Fruit fly (Drosophila melanogaster) whole organism, embryonic: ENCODE results near the gene Sec24CD.

ENCODE experiments used
- Bteb2 ChIP-seq: fragments of 200-800 bp; sonication (Bioruptor generic); optimal IDR thresholded peaks from 2 replicates; lab custom pipeline; 2016; ENCODE audit warnings: missing biosample characterization, missing genetic modification characterization
- CG17912 ChIP-seq: fragments of 200-800 bp; sonication (Bioruptor generic); optimal IDR thresholded peaks from 2 replicates; lab custom pipeline; 2018; ENCODE audit warnings: missing biosample characterization, mild to moderate bottlenecking, missing genetic modification characterization
- CG1792 ChIP-seq: fragments of 200-800 bp; sonication (Bioruptor generic); optimal IDR thresholded peaks from 2 replicates; lab custom pipeline; 2016; ENCODE audit warnings: missing biosample characterization, missing genetic modification characterization
- CG2875 ChIP-seq: fragments of 200-800 bp; sonication (Bioruptor generic); optimal IDR thresholded peaks from 2 replicates; lab custom pipeline; 2017; ENCODE audit warnings: missing biosample characterization, mild to moderate bottlenecking, missing genetic modification characterization, missing genetic modification reagents
- CG30403 ChIP-seq: fragments of 200-800 bp; sonication (Bioruptor generic); optimal IDR thresholded peaks from 3 replicates; lab custom pipeline; 2016; ENCODE audit warnings: missing biosample characterization, missing genetic modification characterization
- CG30431 ChIP-seq: fragments of 200-800 bp; sonication (Bioruptor generic); optimal IDR thresholded peaks from 2 replicates; lab custom pipeline; 2017; ENCODE audit warnings: missing biosample characterization, missing genetic modification characterization
- CG31441 ChIP-seq: fragments of 200-800 bp; sonication (Bioruptor generic); IDR thresholded peaks from 2 replicates; pipeline ENCODE4 v1.3.6; 2022; ENCODE audit warnings: missing biosample characterization, missing genetic modification characterization
- CG34376 ChIP-seq: fragments of 200-800 bp; sonication (Bioruptor generic); optimal IDR thresholded peaks from 2 replicates; lab custom pipeline; 2018; ENCODE audit warnings: missing biosample characterization, mild to moderate bottlenecking, missing genetic modification characterization
- CG3726 ChIP-seq: fragments of 200-800 bp; sonication (Bioruptor generic); IDR thresholded peaks from 3 replicates; pipeline ENCODE4, ENCODE4 v1.3.6; 2022; ENCODE audit warnings: missing biosample characterization, missing genetic modification characterization
- CG4617 ChIP-seq: fragments of 200-800 bp; sonication (Bioruptor generic); optimal IDR thresholded peaks from 3 replicates; lab custom pipeline; 2016; ENCODE audit warnings: missing biosample characterization, missing genetic modification characterization, borderline replicate concordance
- CG4707 ChIP-seq: fragments of 200-800 bp; sonication (Bioruptor generic); optimal IDR thresholded peaks from 2 replicates; lab custom pipeline; 2018; ENCODE audit warnings: missing biosample characterization, mild to moderate bottlenecking, missing genetic modification characterization, moderate library complexity
- CG6254 ChIP-seq: fragments of 200-800 bp; sonication (Bioruptor generic); optimal IDR thresholded peaks from 3 replicates; lab custom pipeline; 2017; ENCODE audit warnings: mild to moderate bottlenecking, missing biosample characterization, missing genetic modification reagents, missing genetic modification characterization
- CG6272 ChIP-seq: fragments of 200-800 bp; sonication (Bioruptor generic); IDR thresholded peaks from 2 replicates; pipeline ENCODE4 v1.3.6; 2022; ENCODE audit warnings: missing biosample characterization, missing genetic modification characterization
- CG6689 ChIP-seq: fragments of 200-800 bp; sonication (Bioruptor generic); IDR thresholded peaks from 2 replicates; pipeline ENCODE4 v1.3.6; 2022; ENCODE audit warnings: missing biosample characterization, missing genetic modification characterization
- CG7928 ChIP-seq: fragments of 200-800 bp; sonication (Bioruptor generic); optimal IDR thresholded peaks from 2 replicates; lab custom pipeline; 2017; ENCODE audit warnings: missing biosample characterization, mild to moderate bottlenecking, missing genetic modification characterization
- CG8478 ChIP-seq: fragments of >200 bp; optimal IDR thresholded peaks from 2 replicates; lab custom pipeline; 2018
- CG8924 ChIP-seq: fragments of 200-800 bp; optimal IDR thresholded peaks from 3 replicates; lab custom pipeline; 2019; ENCODE audit warnings: missing biosample characterization, mild to moderate bottlenecking, missing genetic modification characterization, moderate library complexity
- CG9727 ChIP-seq: fragments of 200-800 bp; sonication (Bioruptor generic); optimal IDR thresholded peaks from 3 replicates; lab custom pipeline; 2017; ENCODE audit warnings: missing biosample characterization, mild to moderate bottlenecking, missing genetic modification characterization
- CG9817 ChIP-seq: fragments of 200-800 bp; sonication (Bioruptor generic); optimal IDR thresholded peaks from 2 replicates; lab custom pipeline; 2018; ENCODE audit warnings: missing biosample characterization, mild to moderate bottlenecking, missing genetic modification characterization, moderate library complexity
- CHES-1-like ChIP-seq: fragments of 200-800 bp; sonication (Bioruptor generic); optimal IDR thresholded peaks from 2 replicates; lab custom pipeline; 2016; ENCODE audit warnings: missing biosample characterization, missing genetic modification characterization
- ERR ChIP-seq: fragments of 200-800 bp; sonication (Bioruptor generic); optimal IDR thresholded peaks from 2 replicates; lab custom pipeline; 2016; ENCODE audit warnings: missing biosample characterization, missing genetic modification characterization
- Ets65A ChIP-seq: fragments of 200-800 bp; sonication (Bioruptor generic); peaks from one replicate; lab custom pipeline; 2016; ENCODE audit warnings: missing biosample characterization, missing genetic modification characterization
- HLH4C ChIP-seq: fragments of 200-800 bp; sonication (Bioruptor generic); IDR thresholded peaks from 3 replicates; pipeline ENCODE4 v1.3.6; 2022; ENCODE audit warnings: missing biosample characterization, missing genetic modification characterization; ENCODE audit not compliant: partially characterized antibody
- HmgD ChIP-seq: fragments of 200-800 bp; sonication (Bioruptor generic); optimal IDR thresholded peaks from 3 replicates; lab custom pipeline; 2016; ENCODE audit warnings: missing biosample characterization, missing genetic modification characterization
- Nf-YA ChIP-seq: fragments of 200-800 bp; sonication (Bioruptor generic); IDR thresholded peaks from 2 replicates; pipeline ENCODE4 v1.3.6; 2022; ENCODE audit warnings: missing biosample characterization, missing genetic modification characterization
- Nf-YB ChIP-seq: fragments of 200-800 bp; sonication (Bioruptor generic); optimal IDR thresholded peaks from 3 replicates; lab custom pipeline; 2019; ENCODE audit warnings: missing biosample characterization, mild to moderate bottlenecking, missing genetic modification characterization, moderate library complexity
- Nf-YC ChIP-seq: fragments of 200-800 bp; optimal IDR thresholded peaks from 3 replicates; lab custom pipeline; 2019; ENCODE audit warnings: missing biosample characterization, mild to moderate bottlenecking, missing genetic modification characterization, moderate library complexity
- Oaz ChIP-seq: fragments of 200-800 bp; sonication (Bioruptor generic); IDR thresholded peaks from 2 replicates; pipeline ENCODE4 v1.3.6; 2022; ENCODE audit warnings: missing biosample characterization, missing genetic modification characterization
- Sox100B ChIP-seq: fragments of 200-800 bp; sonication (Bioruptor generic); optimal IDR thresholded peaks from 3 replicates; lab custom pipeline; 2018; ENCODE audit warnings: missing biosample characterization, mild to moderate bottlenecking, missing genetic modification characterization
- Stat92E ChIP-seq, 3 experiments: fragments of >200 bp in 2 of 3; fragments of 200-800 bp in 1 of 3; sonication (Bioruptor generic) in 1 of 3; optimal IDR thresholded peaks; 2 replicates each; lab custom pipeline; 2017 to 2019; ENCODE audit warnings: missing biosample characterization in 3 of 3, missing genetic modification characterization in 3 of 3, mild to moderate bottlenecking in 1 of 3, moderate library complexity in 1 of 3
- YL-1 ChIP-seq: fragments of 200-800 bp; sonication (Bioruptor generic); optimal IDR thresholded peaks from 3 replicates; lab custom pipeline; 2017; ENCODE audit warnings: missing biosample characterization, mild to moderate bottlenecking, missing genetic modification characterization
- al ChIP-seq: fragments of 200-800 bp; sonication (Bioruptor generic); IDR thresholded peaks from 2 replicates; pipeline ENCODE4 v1.3.6; 2022; ENCODE audit warnings: missing biosample characterization, missing genetic modification characterization
- ash1 ChIP-seq: fragments of 200-800 bp; sonication (Bioruptor generic); optimal IDR thresholded peaks from 2 replicates; lab custom pipeline; 2018; ENCODE audit warnings: missing biosample characterization, mild to moderate bottlenecking, missing genetic modification characterization
- ato ChIP-seq: fragments of 200-800 bp; sonication (Bioruptor generic); IDR thresholded peaks from 2 replicates; pipeline ENCODE4 v1.3.6; 2022; ENCODE audit warnings: missing biosample characterization, missing genetic modification characterization; ENCODE audit not compliant: partially characterized antibody
- bbx ChIP-seq: fragments of 200-800 bp; sonication (Bioruptor generic); IDR thresholded peaks from 2 replicates; pipeline ENCODE4 v1.3.6; 2022; ENCODE audit warnings: missing biosample characterization, missing genetic modification characterization; ENCODE audit not compliant: partially characterized antibody
- cas ChIP-seq: fragments of 200-800 bp; sonication (Bioruptor generic); IDR thresholded peaks from 2 replicates; pipeline ENCODE4 v1.3.6; 2022; ENCODE audit warnings: missing biosample characterization, missing genetic modification characterization
- chm ChIP-seq: fragments of 200-800 bp; sonication (Bioruptor generic); IDR thresholded peaks from 2 replicates; pipeline ENCODE4 v1.3.6; 2022; ENCODE audit warnings: missing biosample characterization, missing genetic modification characterization
- ems ChIP-seq: fragments of 200-800 bp; sonication (Bioruptor generic); optimal IDR thresholded peaks from 3 replicates; lab custom pipeline; 2016; ENCODE audit warnings: missing biosample characterization, missing genetic modification characterization
- h ChIP-seq: fragments of >200 bp; optimal IDR thresholded peaks from 2 replicates; lab custom pipeline; 2017
- hbn ChIP-seq: fragments of 200-800 bp; sonication (Bioruptor generic); IDR thresholded peaks from 2 replicates; pipeline ENCODE4 v1.3.6; 2022; ENCODE audit warnings: missing biosample characterization, missing genetic modification characterization; ENCODE audit not compliant: partially characterized antibody
- inv ChIP-seq: fragments of 200-800 bp; sonication (Bioruptor generic); IDR thresholded peaks from 2 replicates; pipeline ENCODE4 v1.3.6; 2022; ENCODE audit warnings: missing biosample characterization, missing genetic modification characterization; ENCODE audit not compliant: partially characterized antibody
- maf-S ChIP-seq: fragments of 200-800 bp; sonication (Bioruptor generic); optimal IDR thresholded peaks from 2 replicates; lab custom pipeline; 2016; ENCODE audit warnings: missing biosample characterization, missing genetic modification characterization
- mirr ChIP-seq: fragments of 200-800 bp; sonication (Bioruptor generic); optimal IDR thresholded peaks from 3 replicates; lab custom pipeline; 2018; ENCODE audit warnings: missing biosample characterization, mild to moderate bottlenecking, missing genetic modification characterization
- nom ChIP-seq: fragments of 200-800 bp; sonication (Bioruptor generic); optimal IDR thresholded peaks from 2 replicates; lab custom pipeline; 2017; ENCODE audit warnings: missing biosample characterization, missing genetic modification characterization, mild to moderate bottlenecking, moderate library complexity, missing genetic modification reagents
- psq ChIP-seq: fragments of 200-800 bp; sonication (Bioruptor generic); optimal IDR thresholded peaks from 2 replicates; lab custom pipeline; 2017; ENCODE audit warnings: missing biosample characterization, missing genetic modification characterization
- row ChIP-seq: fragments of 200-800 bp; sonication (Bioruptor generic); IDR thresholded peaks from 3 replicates; pipeline ENCODE4 v1.3.6; 2022; ENCODE audit warnings: missing biosample characterization, missing genetic modification characterization
- so ChIP-seq: fragments of 200-800 bp; sonication (Bioruptor generic); IDR thresholded peaks from 3 replicates; pipeline ENCODE4 v1.3.6; 2022; ENCODE audit warnings: missing biosample characterization, missing genetic modification characterization
- stwl ChIP-seq: fragments of 200-800 bp; sonication (Bioruptor generic); optimal IDR thresholded peaks from 3 replicates; lab custom pipeline; 2018; ENCODE audit warnings: missing biosample characterization, mild to moderate bottlenecking, missing genetic modification characterization, moderate library complexity
- trh ChIP-seq: fragments of 200-800 bp; sonication (Bioruptor generic); optimal IDR thresholded peaks from 2 replicates; lab custom pipeline; 2016; ENCODE audit warnings: missing biosample characterization, missing genetic modification characterization
- ttk ChIP-seq: fragments of 200-800 bp; sonication (Bioruptor generic); IDR thresholded peaks from 2 replicates; pipeline ENCODE4 v2.1.2; 2022; ENCODE audit warnings: missing biosample characterization, missing genetic modification characterization
- wdn ChIP-seq: fragments of 200-800 bp; sonication (Bioruptor generic); IDR thresholded peaks from 2 replicates; pipeline ENCODE4 v1.3.6; 2022; ENCODE audit warnings: missing biosample characterization, missing genetic modification characterization

Sec24CD gene

dm6 chr2L:2201107-2201561 is 35.5 kb downstream of the Sec24CD start (continued):
- TF ChIP-seq Stat92E (GFP tag; optimal IDR thresholded peaks at IDR 0.05; lab: Kevin White, UChicago) (peak in 1 of 3 experiments; percentile 95), bbx (no peak), psq (GFP tag; lab: Kevin White, UChicago) (no peak), row (GFP tag; lab: Robert Waterston, UW) (peak; percentile 82), CG2875 (GFP tag; lab: Kevin White, UChicago) (peak; percentile 89), CG4617 (GFP tag; lab: Kevin White, UChicago) (peak; percentile 51), CG7928 (GFP tag; lab: Kevin White, UChicago) (no peak), CG8478 (no peak), ttk (GFP tag; lab: Robert Waterston, UW) (peak; percentile 45), CG3726 (GFP tag; lab: Robert Waterston, UW) (peak; percentile 43; the same call in 1 of the 3 replicates), hbn (GFP tag; lab: Robert Waterston, UW) (no peak), HmgD (no peak), HLH4C (GFP tag; lab: Robert Waterston, UW) (no peak), mirr (GFP tag; lab: Kevin White, UChicago) (no peak), ERR (GFP tag; lab: Kevin White, UChicago) (peak; percentile 24), CG30403 (GFP tag; lab: Kevin White, UChicago) (peak; percentile 87), CG8924 (tag; lab: Kevin White, UChicago) (peak; percentile 87), Oaz (GFP tag; lab: Robert Waterston, UW) (no peak), maf-S (GFP tag; lab: Kevin White, UChicago) (peak; percentile 48), CG1792 (GFP tag; lab: Kevin White, UChicago) (peak; percentile 39), inv (GFP tag; lab: Robert Waterston, UW) (no peak), ems (GFP tag; lab: Kevin White, UChicago) (peak; percentile 51), ash1 (GFP tag; lab: Kevin White, UChicago) (no peak), trh (GFP tag; lab: Kevin White, UChicago) (peak; percentile 69), CG6254 (GFP tag; lab: Kevin White, UChicago) (peak; percentile 91), CG6272 (GFP tag; lab: Robert Waterston, UW) (peak; percentile 65), CG6689 (peak; percentile 78), cas (GFP tag; lab: Robert Waterston, UW) (no peak), stwl (tag; lab: Kevin White, UChicago) (peak; percentile 10), Ets65A (GFP tag; lab: Kevin White, UChicago) (peak; percentile 94), CG31441 (no peak; the same call in none of the 2 replicates), h (lab: Kevin White, UChicago) (no peak), chm (GFP tag; lab: Robert Waterston, UW) (peak; percentile 72), Nf-YC (peak; percentile 21), YL-1 (GFP tag; lab: Kevin White, UChicago) (peak; percentile 15), CG4707 (GFP tag; lab: Kevin White, UChicago) (peak; percentile 78), so (GFP tag; lab: Robert Waterston, UW) (peak; percentile 70; the same call in 2 of the 3 replicates), CG9817 (tag; lab: Kevin White, UChicago) (peak; percentile 35), al (no peak), Nf-YA (GFP tag; lab: Robert Waterston, UW) (peak; percentile 67; the same call in 1 of the 2 replicates), nom (GFP tag; lab: Kevin White, UChicago) (no peak), ato (GFP tag; lab: Robert Waterston, UW) (no peak), wdn (GFP tag; lab: Robert Waterston, UW) (no peak), CG17912 (GFP tag; lab: Kevin White, UChicago) (peak; percentile 43), CG9727 (GFP tag; lab: Kevin White, UChicago) (peak; percentile 90), Bteb2 (peak; percentile 50), Sox100B (GFP tag; lab: Kevin White, UChicago) (peak; percentile 92), Nf-YB (GFP tag; lab: Kevin White, UChicago) (peak; percentile 66), CHES-1-like (GFP tag; lab: Kevin White, UChicago) (no peak), CG30431 (GFP tag; lab: Kevin White, UChicago) (peak; percentile 75), CG34376 (GFP tag; lab: Kevin White, UChicago) (no peak)
